Fruit fly (Drosophila melanogaster): Measurements from ENCODE around the gene CG14676.

The CG14676 gene

DNA sequence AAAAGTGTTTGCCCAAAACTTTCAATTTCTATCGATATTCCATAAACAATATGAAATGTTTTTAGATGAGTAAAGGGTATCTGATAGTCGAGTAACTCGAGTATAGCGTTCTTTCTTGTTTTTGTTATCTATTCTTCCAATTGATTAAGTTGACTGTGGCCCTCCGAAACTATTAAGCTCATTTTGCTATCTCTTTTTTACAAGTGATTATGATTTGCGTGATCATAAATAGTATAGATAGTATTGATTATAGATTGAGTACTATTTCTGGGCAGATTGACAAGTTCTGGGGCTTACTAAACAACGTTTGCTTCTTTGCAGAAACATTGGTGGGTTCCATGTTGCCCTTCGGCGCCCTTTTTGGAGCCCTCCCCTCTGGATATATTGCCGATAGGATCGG is 10.5 kb upstream of the CG14676 start:
- TF ChIP-seq psq (optimal IDR thresholded peaks at IDR 0.05), result no peak
- TF ChIP-seq h (optimal IDR thresholded peaks at IDR 0.05), result no peak

DNA sequence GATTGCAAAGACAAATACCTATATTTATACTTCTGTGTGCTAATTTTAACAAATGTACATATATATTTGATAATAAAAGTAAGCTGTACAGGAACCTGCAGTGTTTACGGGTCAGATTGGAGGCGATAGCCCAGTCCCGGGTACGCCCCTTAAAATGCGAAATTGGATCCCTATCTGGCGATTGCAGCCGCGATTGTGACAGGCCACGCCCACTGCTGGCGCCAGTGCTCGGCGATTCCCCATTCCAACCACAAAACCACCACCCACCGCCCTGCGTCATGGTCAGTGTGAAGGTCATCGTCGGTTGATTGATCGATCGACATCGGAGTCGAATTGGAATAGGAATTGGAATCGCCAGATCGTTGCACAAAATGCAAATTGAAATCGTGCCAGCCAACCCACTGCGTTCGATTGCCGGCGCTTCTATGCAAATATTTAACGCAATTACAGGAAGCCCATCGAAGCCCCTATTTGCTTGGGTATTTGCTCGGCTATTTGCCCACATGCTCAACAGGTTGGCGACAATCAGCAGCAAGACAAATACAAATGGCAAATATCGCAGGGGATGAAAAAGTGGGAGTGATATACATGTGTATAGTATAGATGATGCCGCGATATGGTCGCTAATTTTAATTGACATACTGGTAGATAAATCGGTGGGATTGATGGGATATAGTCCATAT is 8.2 kb upstream of the CG14676 start:
- TF ChIP-seq h (optimal IDR thresholded peaks at IDR 0.05) (no peak), Sin3A (optimal IDR thresholded peaks at IDR 0.05) (no peak), insv (optimal IDR thresholded peaks at IDR 0.05) (no peak), Myc (optimal IDR thresholded peaks at IDR 0.05) (no peak), psq (optimal IDR thresholded peaks at IDR 0.05) (no peak), ttk (optimal IDR thresholded peaks at IDR 0.05) (no peak)

DNA sequence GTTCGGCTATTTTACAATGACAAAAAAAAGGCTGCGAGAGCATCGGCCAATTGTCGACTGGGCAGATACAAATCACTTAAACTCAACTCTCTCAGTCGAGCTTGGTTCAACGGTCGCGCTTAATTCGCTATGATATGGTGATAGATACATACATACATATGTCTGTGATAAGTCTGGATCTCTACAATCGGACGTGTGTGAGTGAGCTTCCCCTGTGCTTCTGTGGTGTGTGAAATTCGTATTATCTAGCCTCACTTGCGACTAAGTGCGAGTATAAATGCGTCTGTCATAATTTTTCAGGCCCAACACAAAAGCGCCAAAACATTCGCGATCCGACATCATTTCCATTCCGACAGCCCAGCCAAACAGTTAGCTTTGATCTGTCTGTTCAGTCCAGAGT is 6.2 kb upstream of the CG14676 start, which contains the start of gene CG1213:
Gene CG1213 (plus strand): TSS at position 301 of the 400 bp plus-strand sequence.
- no peak for TF ChIP-seq psq (optimal IDR thresholded peaks at IDR 0.05)
- no peak for TF ChIP-seq h (optimal IDR thresholded peaks at IDR 0.05)
- TF ChIP-seq Sin3A (optimal IDR thresholded peaks at IDR 0.05), result no peak
- TF ChIP-seq Myc (optimal IDR thresholded peaks at IDR 0.05), result no peak
- no peak for TF ChIP-seq ttk (optimal IDR thresholded peaks at IDR 0.05)

DNA sequence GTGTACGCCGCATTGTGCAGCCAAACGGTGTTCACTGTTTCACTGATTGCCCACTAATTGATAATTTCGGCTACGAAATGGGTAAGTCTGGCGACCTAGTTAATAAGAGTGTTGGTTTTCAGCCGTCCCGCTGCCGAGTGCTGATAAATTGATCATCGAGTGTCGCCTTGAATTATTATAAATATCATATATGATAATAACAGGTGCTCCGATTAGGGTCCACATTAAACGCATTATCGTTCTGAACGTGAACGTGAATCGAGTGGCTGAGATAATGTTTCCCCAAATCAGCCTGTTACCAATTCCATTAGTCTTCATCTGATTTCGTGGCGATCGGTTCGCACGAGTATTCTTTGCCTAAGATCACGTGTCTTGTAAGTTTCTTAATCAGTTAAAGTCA is 5.7 kb upstream of the CG14676 start:
- TF ChIP-seq h (optimal IDR thresholded peaks at IDR 0.05) (no peak), Myc (optimal IDR thresholded peaks at IDR 0.05) (no peak), Sin3A (optimal IDR thresholded peaks at IDR 0.05) (no peak), ttk (optimal IDR thresholded peaks at IDR 0.05) (no peak), psq (optimal IDR thresholded peaks at IDR 0.05) (no peak), insv (optimal IDR thresholded peaks at IDR 0.05) (no peak)

DNA sequence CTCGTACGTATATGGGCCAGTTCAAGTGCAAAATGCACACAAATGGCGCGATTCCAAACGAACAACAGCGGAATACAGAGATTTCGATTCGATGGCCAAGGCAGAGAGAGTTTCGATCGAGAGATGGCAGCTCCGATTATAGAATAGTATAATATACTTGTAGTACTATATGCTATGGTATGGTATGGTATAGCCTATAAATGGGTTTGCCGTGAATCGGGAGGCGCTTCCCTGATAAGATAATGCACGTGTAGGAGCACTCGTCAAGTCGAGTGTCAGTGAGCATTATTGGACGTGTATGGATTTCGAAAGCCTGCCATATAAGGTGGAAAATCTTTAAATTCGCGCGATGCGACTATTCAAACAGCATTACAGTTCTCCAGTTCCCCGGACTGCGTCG is 3.5 kb upstream of the CG14676 start:
- no peak for TF ChIP-seq insv (optimal IDR thresholded peaks at IDR 0.05)
- no peak for TF ChIP-seq Myc (optimal IDR thresholded peaks at IDR 0.05)
- TF ChIP-seq Sin3A (optimal IDR thresholded peaks at IDR 0.05), result no peak
- no peak for TF ChIP-seq psq (optimal IDR thresholded peaks at IDR 0.05)
- no peak for TF ChIP-seq ttk (optimal IDR thresholded peaks at IDR 0.05)
- TF ChIP-seq h (optimal IDR thresholded peaks at IDR 0.05), result no peak

DNA sequence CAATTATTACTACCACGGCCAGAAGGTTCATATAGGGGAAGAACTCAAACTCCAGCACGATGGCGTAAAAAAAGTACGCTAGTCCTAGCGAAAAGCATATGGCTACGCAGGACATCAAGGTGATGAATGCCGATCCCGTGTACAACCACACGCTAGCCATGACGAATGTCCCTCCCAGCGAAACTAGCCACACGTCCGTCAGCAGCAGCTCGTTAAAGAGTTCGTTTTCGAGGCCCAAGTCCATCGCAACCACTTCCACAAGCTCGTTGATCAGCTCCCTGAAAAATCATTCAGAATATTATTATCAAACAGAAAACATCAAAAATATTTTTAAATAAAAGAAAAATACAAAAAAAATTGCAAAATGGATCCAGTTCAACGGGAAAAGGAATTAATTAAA is 6.0 kb downstream of the CG14676 start, which contains the start of gene CG34287:
Gene CG34287 (plus strand): TSS at position 301 of the 400 bp plus-strand sequence.
- TF ChIP-seq Myc (optimal IDR thresholded peaks at IDR 0.05) (no peak), ttk (optimal IDR thresholded peaks at IDR 0.05) (no peak), psq (optimal IDR thresholded peaks at IDR 0.05) (no peak)

DNA sequence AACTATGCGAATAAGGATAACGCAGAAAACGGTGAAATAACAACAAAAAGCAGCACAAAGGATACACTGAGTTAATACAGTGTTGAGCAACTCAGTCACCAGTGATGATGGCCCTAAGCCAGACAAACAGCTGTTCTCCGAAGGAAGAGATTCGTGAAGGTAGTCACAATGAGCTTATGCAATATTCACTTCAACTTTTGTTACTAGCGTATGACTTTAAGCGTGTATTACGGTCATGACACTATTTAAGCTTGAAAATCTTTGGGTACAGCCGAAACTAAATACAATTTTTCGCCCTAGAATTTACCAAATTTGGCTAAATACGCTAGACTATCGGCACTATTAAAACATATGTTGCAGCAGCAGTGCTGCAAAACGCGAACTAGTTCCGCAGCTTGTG is 9.2 kb downstream of the CG14676 start, which contains the start of the genes disp and ECSIT:
Gene disp (minus strand): TSS at position 97 of the 400 bp plus-strand sequence.
Gene ECSIT (plus strand): TSS at position 371 of the 400 bp plus-strand sequence.
- TF ChIP-seq h (optimal IDR thresholded peaks at IDR 0.05) (no peak), Sin3A (optimal IDR thresholded peaks at IDR 0.05) (no peak), psq (optimal IDR thresholded peaks at IDR 0.05) (no peak)

DNA sequence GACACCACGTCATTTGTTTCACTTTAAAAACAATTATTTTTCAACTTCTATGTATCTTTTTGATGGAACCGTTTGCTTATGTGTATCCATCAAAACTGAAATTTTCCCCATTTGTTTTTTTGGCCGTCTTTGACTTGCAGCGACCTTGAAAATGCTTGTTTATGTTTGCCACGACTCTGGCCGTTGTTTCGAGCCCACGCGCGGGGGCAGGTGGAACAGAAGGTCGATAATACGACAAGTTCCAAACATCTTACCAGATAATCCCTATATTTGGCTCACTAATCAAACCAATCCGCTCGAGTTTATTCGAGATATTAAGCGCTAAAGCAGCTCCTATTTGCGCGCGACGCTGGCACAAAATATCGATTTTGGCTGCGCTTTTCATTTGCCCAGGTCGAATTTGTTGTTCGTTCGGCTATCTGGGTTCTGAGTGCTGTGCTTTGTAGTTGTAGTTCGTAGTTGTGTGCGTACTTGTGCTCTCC is 13.8 kb downstream of the CG14676 start:
- no peak for TF ChIP-seq Sin3A (optimal IDR thresholded peaks at IDR 0.05)

DNA sequence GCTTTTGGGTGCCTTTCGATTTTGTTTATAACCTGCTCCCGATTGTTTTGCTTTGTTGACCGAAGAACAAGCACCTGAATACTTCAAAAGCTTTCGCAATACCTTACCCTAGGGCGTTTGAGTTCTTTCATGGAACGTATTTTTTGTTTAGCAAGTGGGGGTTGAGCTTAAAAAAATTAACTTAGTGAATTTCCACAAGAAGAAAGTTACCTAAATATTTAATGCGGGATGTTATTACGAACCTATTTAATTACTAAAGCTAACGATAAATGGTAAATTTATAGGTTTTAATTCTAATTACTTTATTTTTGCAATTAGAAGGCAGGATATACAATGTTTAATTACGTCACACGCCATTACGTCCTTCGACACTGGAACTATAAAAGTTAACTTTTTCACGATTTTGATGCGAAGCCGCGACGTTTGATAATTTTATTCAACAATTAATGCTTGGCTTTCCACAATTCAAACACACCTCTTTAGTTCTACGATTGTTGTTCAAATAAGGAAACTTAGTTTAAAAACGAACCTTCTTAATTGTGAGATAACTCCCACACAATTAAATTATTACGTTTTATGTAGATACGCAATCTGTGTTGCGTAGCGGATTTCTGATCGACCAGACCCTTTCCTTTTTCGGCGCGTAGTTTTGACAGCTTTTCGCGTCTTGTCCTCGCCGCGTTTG is 14.3 kb downstream of the CG14676 start:
- TF ChIP-seq Myc (optimal IDR thresholded peaks at IDR 0.05) (no peak), insv (optimal IDR thresholded peaks at IDR 0.05) (no peak), ttk (optimal IDR thresholded peaks at IDR 0.05) (no peak), h (optimal IDR thresholded peaks at IDR 0.05) (no peak), Sin3A (optimal IDR thresholded peaks at IDR 0.05) (no peak), psq (optimal IDR thresholded peaks at IDR 0.05) (no peak)

DNA sequence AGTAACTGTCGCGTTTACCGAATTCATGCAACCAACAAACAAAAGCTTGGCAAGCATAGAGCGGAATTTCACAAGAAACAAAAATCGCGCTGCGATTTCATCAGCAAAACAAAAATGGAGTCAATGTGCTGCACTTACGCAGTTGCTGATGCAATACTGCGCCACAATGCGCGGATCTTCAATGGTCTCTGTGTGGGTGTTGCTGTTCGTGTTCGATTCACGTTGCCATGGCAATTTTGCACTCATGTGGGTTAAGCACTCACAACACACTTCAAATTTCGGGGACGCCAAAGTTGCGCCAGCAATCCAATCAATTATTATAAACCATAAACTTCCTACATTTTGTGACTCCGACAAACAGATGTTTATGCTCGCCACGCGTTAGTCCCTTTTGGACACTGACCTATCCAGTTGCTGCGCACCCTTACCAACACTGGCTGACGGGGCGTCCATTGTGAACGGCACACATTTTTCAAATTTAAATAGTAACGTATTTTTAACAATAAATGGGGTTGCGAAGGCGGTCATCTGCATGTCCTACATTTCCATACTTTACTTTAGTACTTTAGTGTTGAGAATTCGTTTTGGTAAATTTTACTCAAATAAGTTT is 15.1 kb downstream of the CG14676 start, which contains the start of gene CG2017:
Gene CG2017 (minus strand): TSS at position 374 of the 610 bp plus-strand sequence.
- no peak for TF ChIP-seq h (optimal IDR thresholded peaks at IDR 0.05)
- TF ChIP-seq psq (optimal IDR thresholded peaks at IDR 0.05), result no peak
- no peak for TF ChIP-seq ttk (optimal IDR thresholded peaks at IDR 0.05)
- no peak for TF ChIP-seq Sin3A (optimal IDR thresholded peaks at IDR 0.05)
- no peak for TF ChIP-seq Myc (optimal IDR thresholded peaks at IDR 0.05)
- TF ChIP-seq insv (optimal IDR thresholded peaks at IDR 0.05), result no peak

DNA sequence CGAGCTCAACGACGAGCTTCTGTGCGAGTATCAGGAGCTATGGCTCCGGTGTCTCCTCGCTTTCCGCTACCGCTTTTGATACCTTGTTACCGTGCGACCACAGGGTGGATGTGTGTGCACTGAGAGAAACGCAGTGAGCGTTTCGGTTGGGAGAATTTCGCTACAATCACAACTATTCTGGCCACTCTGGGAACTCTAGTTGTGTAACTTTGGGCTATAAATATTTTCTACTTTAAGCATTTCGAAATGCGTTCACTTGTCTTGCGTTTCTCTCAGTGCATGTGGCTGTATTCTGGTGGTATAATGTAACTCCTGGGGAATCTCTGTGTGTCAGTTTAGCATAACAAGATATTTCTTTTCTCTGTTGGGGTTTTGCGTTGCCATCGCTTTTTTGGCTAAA is 24.4 kb downstream of the CG14676 start:
- TF ChIP-seq ttk (optimal IDR thresholded peaks at IDR 0.05), result no peak

DNA sequence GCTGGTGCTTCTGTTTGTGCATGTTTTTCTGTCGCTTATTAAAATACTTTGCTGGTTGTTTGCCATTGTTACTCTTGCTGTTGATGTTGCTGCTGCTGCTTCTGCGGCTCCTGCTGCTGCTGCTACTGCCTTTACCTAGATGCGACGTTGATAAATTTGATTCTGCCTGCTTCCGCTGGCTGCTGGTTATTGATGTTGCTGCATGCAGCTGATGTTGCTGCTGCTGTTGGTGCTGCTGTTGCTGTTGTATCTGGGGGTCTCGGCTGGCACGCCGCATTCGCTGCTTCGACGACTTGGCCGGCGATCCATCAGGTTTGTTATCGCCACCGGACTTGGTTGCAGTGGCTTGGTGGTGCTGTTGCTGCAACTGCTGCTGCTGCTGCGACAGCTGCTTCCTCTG is 30.3 kb downstream of the CG14676 start:
- TF ChIP-seq Sin3A (optimal IDR thresholded peaks at IDR 0.05) (no peak), ttk (optimal IDR thresholded peaks at IDR 0.05) (no peak), h (optimal IDR thresholded peaks at IDR 0.05) (no peak), insv (optimal IDR thresholded peaks at IDR 0.05) (no peak), Myc (optimal IDR thresholded peaks at IDR 0.05) (no peak), psq (optimal IDR thresholded peaks at IDR 0.05) (no peak)

DNA sequence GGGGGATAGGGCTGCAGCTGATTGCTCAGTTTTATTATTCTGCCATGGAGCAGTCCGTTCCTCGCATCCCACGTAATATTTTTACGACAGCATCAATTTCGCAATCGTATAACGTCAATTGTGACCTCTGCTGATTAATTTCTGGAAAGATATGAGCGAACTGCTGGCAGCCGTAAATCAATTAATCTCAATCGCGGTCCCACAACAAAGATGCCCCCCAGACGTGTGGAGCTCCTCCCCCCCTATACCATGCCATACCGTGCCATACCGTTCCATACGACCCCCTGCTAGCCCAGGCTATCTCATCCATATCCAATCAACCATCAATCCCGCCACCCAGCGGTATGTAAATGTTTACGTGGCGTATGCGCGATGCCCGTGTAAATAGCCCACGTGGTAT is 34.3 kb downstream of the CG14676 start:
- no peak for TF ChIP-seq h (optimal IDR thresholded peaks at IDR 0.05)
